Worm (Caenorhabditis elegans) whole organism, early embryonic: ENCODE measurements around the gene aakg-3.

Experiments used
- aly-1 ChIP-seq: sonication (generic microtip); optimal IDR thresholded peaks from 2 replicates; lab custom pipeline; 2016; ENCODE audit warnings: missing genetic modification characterization, missing compliant biosample characterization
- ama-1 ChIP-seq: fragments of 150-350 bp; optimal IDR thresholded peaks from 2 replicates; lab custom pipeline; 2014
- ceh-36 ChIP-seq: sonication (generic microtip); optimal IDR thresholded peaks from 2 replicates; lab custom pipeline; 2016; ENCODE audit warnings: missing genetic modification characterization, inconsistent platforms, missing compliant biosample characterization
- flt-1 ChIP-seq: fragments of 200-800 bp; sonication (Bioruptor generic); IDR thresholded peaks from 2 replicates; pipeline ENCODE4 v1.3.6; 2022; ENCODE audit warnings: missing genetic modification characterization, missing compliant biosample characterization
- hmbx-1 ChIP-seq: sonication (generic microtip); optimal IDR thresholded peaks from 2 replicates; lab custom pipeline; 2016; ENCODE audit warnings: mild to moderate bottlenecking, missing genetic modification characterization, missing compliant biosample characterization
- hnd-1 ChIP-seq: sonication (generic microtip); optimal IDR thresholded peaks from 2 replicates; lab custom pipeline; 2016; ENCODE audit warnings: missing genetic modification characterization, missing compliant biosample characterization

DNA sequence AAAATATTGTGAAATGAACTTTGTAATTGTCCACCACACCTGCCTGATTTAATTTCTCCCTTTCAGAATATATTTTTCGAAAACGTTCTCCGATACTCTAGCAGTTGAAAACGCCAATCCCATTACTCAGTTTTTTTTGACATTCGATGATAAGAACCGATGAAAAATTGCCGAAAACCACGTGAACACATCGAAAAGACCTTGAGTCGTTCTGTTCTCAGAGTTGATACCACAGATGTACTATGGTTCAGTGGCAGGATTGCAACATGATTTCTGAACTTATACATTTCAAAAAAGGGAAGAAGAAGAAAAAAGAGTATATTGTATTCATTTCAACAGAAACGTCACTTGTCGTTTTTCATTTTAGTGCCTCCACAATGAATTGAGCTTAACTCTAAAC is 43.7 kb downstream of the aakg-3 start:
- TF ChIP-seq flt-1 (GFP tag; lab: Robert Waterston, UW) (no peak), hnd-1 (no peak), ceh-36 (tag; lab: Kevin White, UChicago) (no peak), ama-1 (lab: Kevin White, UChicago) (no peak), hmbx-1 (tag; lab: Kevin White, UChicago) (no peak), aly-1 (no peak)
